Fruit fly (Drosophila melanogaster) whole organism, embryonic: ENCODE data around the gene CG11710.

ENCODE experiments used
- Antp ChIP-seq: fragments of 200-800 bp; sonication (Bioruptor generic); optimal IDR thresholded peaks from 3 replicates; lab custom pipeline; 2016; ENCODE audit warnings: missing biosample characterization, missing genetic modification characterization
- CG10979 ChIP-seq: fragments of 200-800 bp; sonication (Bioruptor generic); optimal IDR thresholded peaks from 2 replicates; lab custom pipeline; 2018; ENCODE audit warnings: missing biosample characterization, mild to moderate bottlenecking, missing genetic modification characterization, moderate library complexity
- CG11247 ChIP-seq: fragments of 200-800 bp; sonication (Bioruptor generic); IDR thresholded peaks from 2 replicates; pipeline ENCODE4 v1.3.6; 2022; ENCODE audit warnings: missing biosample characterization, missing genetic modification characterization
- CG12236 ChIP-seq: fragments of 200-800 bp; sonication (Bioruptor generic); optimal IDR thresholded peaks from 2 replicates; lab custom pipeline; 2016; ENCODE audit warnings: missing biosample characterization, missing genetic modification characterization
- CG1233 ChIP-seq: fragments of 200-800 bp; sonication (Bioruptor generic); optimal IDR thresholded peaks from 4 replicates; lab custom pipeline; 2018; ENCODE audit warnings: missing biosample characterization, mild to moderate bottlenecking, missing genetic modification characterization
- CG12744 ChIP-seq: fragments of 200-800 bp; sonication (Bioruptor generic); optimal IDR thresholded peaks from 2 replicates; lab custom pipeline; 2016; ENCODE audit warnings: missing biosample characterization, missing genetic modification characterization
- CG1602 ChIP-seq: fragments of 200-800 bp; sonication (Bioruptor generic); optimal IDR thresholded peaks from 3 replicates; lab custom pipeline; 2016; ENCODE audit warnings: missing biosample characterization, missing genetic modification characterization
- CG1647 ChIP-seq: fragments of 200-800 bp; sonication (Bioruptor generic); optimal IDR thresholded peaks from 3 replicates; lab custom pipeline; 2016; ENCODE audit warnings: missing biosample characterization, missing genetic modification characterization
- CG17829 ChIP-seq: fragments of 200-800 bp; optimal IDR thresholded peaks from 2 replicates; lab custom pipeline; 2019; ENCODE audit warnings: missing biosample characterization, mild to moderate bottlenecking, missing genetic modification characterization, moderate library complexity
- CG18262 ChIP-seq: fragments of 200-800 bp; optimal IDR thresholded peaks from 3 replicates; lab custom pipeline; 2019; ENCODE audit warnings: missing biosample characterization, mild to moderate bottlenecking, missing genetic modification characterization, moderate library complexity
- CG1832 ChIP-seq: fragments of 200-800 bp; sonication (Bioruptor generic); optimal IDR thresholded peaks from 2 replicates; lab custom pipeline; 2017; ENCODE audit warnings: missing biosample characterization, mild to moderate bottlenecking, missing genetic modification characterization, inconsistent platforms
- CG18764 ChIP-seq: fragments of 200-800 bp; sonication (Bioruptor generic); optimal IDR thresholded peaks from 3 replicates; lab custom pipeline; 2016; ENCODE audit warnings: missing biosample characterization, missing genetic modification characterization
- CG3838 ChIP-seq: fragments of 200-800 bp; sonication (Bioruptor generic); optimal IDR thresholded peaks from 3 replicates; lab custom pipeline; 2016; ENCODE audit warnings: missing biosample characterization, missing genetic modification characterization
- CG4820 ChIP-seq: fragments of 200-800 bp; sonication (Bioruptor generic); optimal IDR thresholded peaks from 3 replicates; lab custom pipeline; 2016; ENCODE audit warnings: missing biosample characterization, missing genetic modification characterization
- CG4854 ChIP-seq: fragments of 200-800 bp; sonication (Bioruptor generic); optimal IDR thresholded peaks from 2 replicates; lab custom pipeline; 2016; ENCODE audit warnings: missing biosample characterization, missing genetic modification characterization, inconsistent platforms
- Doc3 ChIP-seq: fragments of 200-800 bp; sonication (Bioruptor generic); IDR thresholded peaks from 3 replicates; pipeline ENCODE4 v1.3.6; 2022; ENCODE audit warnings: missing biosample characterization, missing genetic modification characterization; ENCODE audit not compliant: partially characterized antibody
- Dref ChIP-seq: fragments of 200-800 bp; sonication (Bioruptor generic); IDR thresholded peaks from 2 replicates; pipeline ENCODE4 v1.3.6; 2022; ENCODE audit warnings: missing biosample characterization, missing genetic modification characterization
- Hand ChIP-seq: fragments of 200-800 bp; sonication (Bioruptor generic); optimal IDR thresholded peaks from 2 replicates; lab custom pipeline; 2017; ENCODE audit warnings: mild to moderate bottlenecking, missing biosample characterization, missing genetic modification reagents, missing genetic modification characterization
- Lim3 ChIP-seq: fragments of 200-800 bp; sonication (Bioruptor generic); IDR thresholded peaks from 2 replicates; pipeline ENCODE4 v1.3.6; 2022; ENCODE audit warnings: missing biosample characterization, missing genetic modification characterization
- NFAT ChIP-seq: fragments of 200-800 bp; sonication (Bioruptor generic); IDR thresholded peaks from 2 replicates; pipeline ENCODE4 v1.3.6; 2022; ENCODE audit warnings: missing biosample characterization, missing genetic modification characterization
- Neu2 ChIP-seq: fragments of 200-800 bp; sonication (Bioruptor generic); optimal IDR thresholded peaks from 3 replicates; lab custom pipeline; 2016; ENCODE audit warnings: missing biosample characterization, missing genetic modification characterization, borderline replicate concordance
- Rfx ChIP-seq: fragments of 200-800 bp; sonication (Bioruptor generic); IDR thresholded peaks from 2 replicates; pipeline ENCODE4 v1.3.6; 2022; ENCODE audit warnings: missing biosample characterization, missing genetic modification characterization
- Rx ChIP-seq: fragments of 200-800 bp; sonication (Bioruptor generic); IDR thresholded peaks from 2 replicates; pipeline ENCODE4 v1.3.6; 2022; ENCODE audit warnings: missing biosample characterization, missing genetic modification characterization
- Six4 ChIP-seq: fragments of 200-800 bp; sonication (Bioruptor generic); optimal IDR thresholded peaks from 2 replicates; lab custom pipeline; 2016; ENCODE audit warnings: missing biosample characterization, missing genetic modification characterization
- Spps ChIP-seq: fragments of 200-800 bp; sonication (Bioruptor generic); optimal IDR thresholded peaks from 2 replicates; lab custom pipeline; 2018; ENCODE audit warnings: missing biosample characterization, mild to moderate bottlenecking, missing genetic modification characterization
- Trl ChIP-seq, 3 experiments: fragments of >200 bp in 2 of 3; fragments of 200-800 bp in 1 of 3; sonication (Bioruptor generic) in 1 of 3; optimal IDR thresholded peaks; 2 replicates in 1 of 3; 3 replicates in 2 of 3; lab custom pipeline; 2016 to 2017; ENCODE audit warnings: missing biosample characterization in 1 of 3, missing genetic modification characterization in 1 of 3
- bigmax ChIP-seq: fragments of 200-800 bp; sonication (Bioruptor generic); optimal IDR thresholded peaks from 2 replicates; lab custom pipeline; 2018; ENCODE audit warnings: missing biosample characterization, mild to moderate bottlenecking, missing genetic modification characterization
- cato ChIP-seq: fragments of 200-800 bp; sonication (Bioruptor generic); optimal IDR thresholded peaks from 2 replicates; lab custom pipeline; 2016; ENCODE audit warnings: missing biosample characterization, missing genetic modification characterization, borderline replicate concordance
- ci ChIP-seq: fragments of 200-800 bp; sonication (Bioruptor generic); IDR thresholded peaks from 3 replicates; pipeline ENCODE4 v1.3.6; 2022; ENCODE audit warnings: missing biosample characterization, missing genetic modification characterization
- crol ChIP-seq: fragments of 200-800 bp; sonication (Bioruptor generic); IDR thresholded peaks from 2 replicates; pipeline ENCODE4 v1.3.6; 2022; ENCODE audit warnings: missing biosample characterization, missing genetic modification characterization
- da ChIP-seq: fragments of 200-800 bp; sonication (Bioruptor generic); optimal IDR thresholded peaks from 2 replicates; lab custom pipeline; 2016; ENCODE audit warnings: missing biosample characterization, missing genetic modification characterization
- dati ChIP-seq: fragments of 200-800 bp; sonication (Bioruptor generic); IDR thresholded peaks from 2 replicates; pipeline ENCODE4 v1.3.6; 2022; ENCODE audit warnings: missing biosample characterization, missing genetic modification characterization
- esg ChIP-seq: fragments of 200-800 bp; sonication (Bioruptor generic); conservative IDR thresholded peaks from 2 replicates; pipeline ENCODE4 v1.3.6; 2022; ENCODE audit warnings: missing biosample characterization, missing genetic modification characterization
- gcm2 ChIP-seq: fragments of 200-800 bp; sonication (Bioruptor generic); optimal IDR thresholded peaks from 2 replicates; lab custom pipeline; 2016; ENCODE audit warnings: missing biosample characterization, missing genetic modification characterization
- ham ChIP-seq: fragments of 200-800 bp; sonication (Bioruptor generic); IDR thresholded peaks from 2 replicates; pipeline ENCODE4 v1.3.6; 2022; ENCODE audit warnings: missing biosample characterization, missing genetic modification characterization
- lov ChIP-seq, 2 experiments: fragments of 200-800 bp in 1 of 2; fragments of >200 bp in 1 of 2; sonication (Bioruptor generic) in 1 of 2; IDR thresholded peaks in 1 of 2; optimal IDR thresholded peaks in 1 of 2; 2 replicates in 1 of 2; 3 replicates in 1 of 2; pipeline versions ENCODE4 v1.3.6 to Lab custom; 2017 to 2022; ENCODE audit warnings: missing biosample characterization in 1 of 2, missing genetic modification characterization in 1 of 2
- maf-S ChIP-seq: fragments of 200-800 bp; sonication (Bioruptor generic); optimal IDR thresholded peaks from 2 replicates; lab custom pipeline; 2016; ENCODE audit warnings: missing biosample characterization, missing genetic modification characterization
- nau ChIP-seq: fragments of 200-800 bp; sonication (Bioruptor generic); optimal IDR thresholded peaks from 3 replicates; lab custom pipeline; 2017; ENCODE audit warnings: missing biosample characterization, mild to moderate bottlenecking, missing genetic modification characterization, missing genetic modification reagents
- pros ChIP-seq: fragments of 200-800 bp; sonication (Bioruptor generic); optimal IDR thresholded peaks from 3 replicates; lab custom pipeline; 2019; ENCODE audit warnings: missing biosample characterization, mild to moderate bottlenecking, missing genetic modification characterization, moderate library complexity
- row ChIP-seq: fragments of 200-800 bp; sonication (Bioruptor generic); IDR thresholded peaks from 3 replicates; pipeline ENCODE4 v1.3.6; 2022; ENCODE audit warnings: missing biosample characterization, missing genetic modification characterization
- sd ChIP-seq: fragments of 200-800 bp; sonication (Bioruptor generic); optimal IDR thresholded peaks from 3 replicates; lab custom pipeline; 2018; ENCODE audit warnings: missing biosample characterization, mild to moderate bottlenecking, missing genetic modification characterization, moderate library complexity
- tio ChIP-seq: fragments of 200-800 bp; sonication (Bioruptor generic); optimal IDR thresholded peaks from 2 replicates; lab custom pipeline; 2017; ENCODE audit warnings: missing biosample characterization, missing genetic modification characterization, inconsistent platforms
- twi ChIP-seq: fragments of 200-800 bp; optimal IDR thresholded peaks from 2 replicates; lab custom pipeline; 2019; ENCODE audit warnings: missing biosample characterization, mild to moderate bottlenecking, missing genetic modification characterization, moderate library complexity
- vnd ChIP-seq: fragments of 200-800 bp; sonication (Bioruptor generic); IDR thresholded peaks from 3 replicates; pipeline ENCODE4 v1.3.6; 2022; ENCODE audit warnings: missing biosample characterization, missing genetic modification characterization; ENCODE audit not compliant: partially characterized antibody
- zen2 ChIP-seq: fragments of 200-800 bp; sonication (Bioruptor generic); IDR thresholded peaks from 3 replicates; pipeline ENCODE4 v1.3.6; 2022; ENCODE audit warnings: missing biosample characterization, missing genetic modification characterization; ENCODE audit not compliant: partially characterized antibody

Gene CG11710

DNA sequence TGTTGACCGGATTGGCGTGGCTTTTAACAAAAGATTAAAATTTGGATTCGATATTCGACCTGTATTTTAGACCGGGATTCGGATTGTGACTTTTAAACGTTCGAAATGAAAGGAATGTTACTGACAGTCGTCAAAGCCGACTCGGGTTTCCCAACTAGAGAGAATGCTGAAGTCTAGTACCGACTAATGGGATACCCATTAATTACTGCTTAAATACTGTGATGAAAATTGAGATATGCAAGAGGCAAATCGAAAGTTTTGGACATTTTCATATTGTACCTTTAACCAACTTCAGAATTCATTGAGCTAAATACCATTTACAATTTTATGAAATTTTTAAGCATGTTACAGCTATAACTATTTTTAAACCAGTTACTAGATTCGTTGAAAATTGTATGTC, 15.4 kb downstream of the CG11710 start, which contains the start of gene CG15458 (continued):
- TF ChIP-seq CG10979 (no peak), CG18262 (tag; lab: Kevin White, UChicago) (no peak)

dm6 chrX:20413481-20413880, 16.0 kb downstream of the CG11710 start, which contains the start of gene CG15459:
TSS of gene CG15459 (minus strand) at chrX:20413581.
- TF ChIP-seq Lim3: no peak
- no peak for TF ChIP-seq lov (optimal IDR thresholded peaks at IDR 0.05; lab: Kevin White, UChicago)
- no peak for TF ChIP-seq lov (GFP tag; IDR thresholded peaks at IDR 0.05; lab: Robert Waterston, UW)
- TF ChIP-seq twi (tag; lab: Kevin White, UChicago): no peak
- TF ChIP-seq Neu2 (GFP tag; lab: Kevin White, UChicago): no peak
- TF ChIP-seq gcm2 (GFP tag; lab: Kevin White, UChicago): no peak
- TF ChIP-seq Doc3 (GFP tag; lab: Robert Waterston, UW): no peak
- TF ChIP-seq ci (GFP tag; lab: Robert Waterston, UW): no peak
- TF ChIP-seq Spps (tag; lab: Kevin White, UChicago): no peak
- no peak for TF ChIP-seq maf-S (GFP tag; lab: Kevin White, UChicago)
- TF ChIP-seq cato: no peak
- no peak for TF ChIP-seq CG1602 (GFP tag; lab: Kevin White, UChicago)
- no peak for TF ChIP-seq crol (GFP tag; lab: Robert Waterston, UW)
- TF ChIP-seq CG3838 (GFP tag; lab: Kevin White, UChicago): no peak

- no peak for TF ChIP-seq bigmax (GFP tag; lab: Kevin White, UChicago)
- TF ChIP-seq CG18764: no peak
- TF ChIP-seq CG1647 (GFP tag; lab: Kevin White, UChicago): no peak
- TF ChIP-seq zen2 (GFP tag; lab: Robert Waterston, UW): no peak
- no peak for TF ChIP-seq Six4 (GFP tag; lab: Kevin White, UChicago)
- peak; percentile 45 to 64 for TF ChIP-seq Trl (optimal IDR thresholded peaks at IDR 0.05; lab: Kevin White, UChicago)
- no peak for TF ChIP-seq Trl (GFP tag; optimal IDR thresholded peaks at IDR 0.05; lab: Kevin White, UChicago)
- no peak for TF ChIP-seq esg
- TF ChIP-seq da (GFP tag; lab: Kevin White, UChicago): no peak
- TF ChIP-seq pros: no peak
- no peak for TF ChIP-seq CG12236 (GFP tag; lab: Kevin White, UChicago)
- TF ChIP-seq CG12744 (GFP tag; lab: Kevin White, UChicago): no peak
- TF ChIP-seq CG4854: no peak
- no peak for TF ChIP-seq Hand (GFP tag; lab: Kevin White, UChicago)
- no peak for TF ChIP-seq maf-S (GFP tag; lab: Kevin White, UChicago)
- TF ChIP-seq ham (GFP tag; lab: Robert Waterston, UW): no peak
- no peak for TF ChIP-seq sd
- no peak for TF ChIP-seq tio (GFP tag; lab: Kevin White, UChicago)
- TF ChIP-seq CG1832 (GFP tag; lab: Kevin White, UChicago): peak; percentile 81
- TF ChIP-seq, all 482 proteins: peak for 2
These were observed 17.8 kb downstream of the CG11710 start for dm6 chrX:20411635-20412034.

DNA sequence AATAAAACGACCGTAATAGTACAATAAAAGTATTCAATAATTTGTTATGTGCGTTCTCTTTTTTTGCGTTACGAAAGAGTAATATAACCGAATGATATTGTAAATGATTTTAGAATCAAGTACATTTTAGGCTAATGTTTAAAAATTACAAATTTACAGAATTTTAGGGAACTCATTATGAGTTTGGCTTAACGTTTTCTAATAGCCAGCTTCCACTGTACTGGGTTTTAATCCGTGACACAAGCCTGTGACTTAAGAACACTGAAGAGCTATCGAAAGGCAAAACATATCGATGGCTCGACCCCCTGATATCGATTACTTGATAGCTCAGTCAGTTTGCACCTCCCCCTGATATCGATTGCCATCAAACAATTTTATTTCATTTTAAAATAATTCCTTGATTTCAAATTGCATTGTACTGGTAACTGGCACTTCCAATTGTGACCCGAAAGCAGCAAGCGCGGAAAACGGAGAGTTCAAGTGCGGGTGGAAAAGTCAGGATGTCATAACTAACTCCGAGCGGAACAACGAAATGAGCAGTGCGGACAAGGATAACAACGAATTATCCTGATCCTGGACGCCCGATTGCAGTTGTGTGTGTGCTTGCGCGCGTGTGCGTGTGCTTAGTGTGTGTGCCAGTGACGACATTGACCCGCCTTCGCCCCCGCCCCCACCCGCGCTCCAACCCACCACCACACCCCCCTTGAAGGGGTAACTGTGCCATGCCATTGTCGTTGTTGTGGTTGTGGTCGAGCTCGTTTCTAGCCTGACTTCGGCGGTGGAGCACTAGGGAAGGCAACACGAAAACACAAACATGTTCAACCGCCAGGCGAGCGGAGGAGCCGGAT, 35.2 kb downstream of the CG11710 start, which contains the start of gene HERC2:
Gene HERC2, plus strand, starts transcription at position 330 of the 848 bp plus-strand sequence.
- TF ChIP-seq row (GFP tag; lab: Robert Waterston, UW): peak; percentile 72
- TF ChIP-seq CG1233 (GFP tag; lab: Kevin White, UChicago): no peak
- TF ChIP-seq nau: no peak
- TF ChIP-seq Rx (GFP tag; lab: Robert Waterston, UW): no peak
- TF ChIP-seq CG4820 (GFP tag; lab: Kevin White, UChicago): peak; percentile 17
- TF ChIP-seq vnd (GFP tag; lab: Robert Waterston, UW): peak; percentile 87
- TF ChIP-seq CG17829: no peak
- peak; percentile 57 for TF ChIP-seq CG11247 (GFP tag; lab: Robert Waterston, UW)
- peak; percentile 99 for TF ChIP-seq Dref
- TF ChIP-seq Antp: peak; percentile 69
- peak; percentile 92 for TF ChIP-seq crol (GFP tag; lab: Robert Waterston, UW)
- no peak for TF ChIP-seq dati (GFP tag; lab: Robert Waterston, UW)
- TF ChIP-seq Rfx: peak; percentile 81
- TF ChIP-seq NFAT (GFP tag; lab: Robert Waterston, UW): peak; percentile 81
